Worm (Caenorhabditis elegans): ENCODE results near the gene K03D3.5.

The K03D3.5 gene

ce11 chrIV:16270955-16271354 is 49.4 kb downstream of the K03D3.5 start, which contains the start of gene F38C2.4:
TSS of gene F38C2.4 (plus strand) at chrIV:16271255.
- TF ChIP-seq tra-4 (tag; optimal IDR thresholded peaks at IDR 0.05), result no peak
- no peak for TF ChIP-seq sea-1 (GFP tag; conservative IDR thresholded peaks at IDR 0.05)
- TF ChIP-seq hnd-1 (tag; optimal IDR thresholded peaks at IDR 0.05), result no peak
- TF ChIP-seq tbx-11 (GFP tag; IDR thresholded peaks at IDR 0.05), result no peak
- no peak for TF ChIP-seq scrt-1 (GFP tag; IDR thresholded peaks at IDR 0.05)
- TF ChIP-seq ama-1 (optimal IDR thresholded peaks at IDR 0.05), result no peak
